Fruit fly (Drosophila melanogaster) whole organism, embryonic: ENCODE data around the gene CG31675.

Experiments used
- Blimp-1 ChIP-seq: fragments of 200-800 bp; sonication (Bioruptor generic); optimal IDR thresholded peaks from 3 replicates; lab custom pipeline; 2018; ENCODE audit warnings: missing biosample characterization, missing genetic modification characterization, mild to moderate bottlenecking, moderate library complexity, missing genetic modification reagents
- CG10321 ChIP-seq: fragments of 200-800 bp; sonication (Bioruptor generic); IDR thresholded peaks from 2 replicates; pipeline ENCODE4 v1.3.6; 2022; ENCODE audit warnings: missing biosample characterization, missing genetic modification characterization
- CG12391 ChIP-seq: fragments of 200-800 bp; sonication (Bioruptor generic); optimal IDR thresholded peaks from 3 replicates; lab custom pipeline; 2018; ENCODE audit warnings: missing biosample characterization, mild to moderate bottlenecking, missing genetic modification characterization, moderate library complexity
- CG14014 ChIP-seq: fragments of 200-800 bp; sonication (Bioruptor generic); IDR thresholded peaks from 2 replicates; pipeline ENCODE4 v1.3.6; 2022; ENCODE audit warnings: missing biosample characterization, missing genetic modification characterization
- CG1602 ChIP-seq: fragments of 200-800 bp; sonication (Bioruptor generic); optimal IDR thresholded peaks from 3 replicates; lab custom pipeline; 2016; ENCODE audit warnings: missing biosample characterization, missing genetic modification characterization
- CG17829 ChIP-seq: fragments of 200-800 bp; optimal IDR thresholded peaks from 2 replicates; lab custom pipeline; 2019; ENCODE audit warnings: missing biosample characterization, mild to moderate bottlenecking, missing genetic modification characterization, moderate library complexity
- CG31441 ChIP-seq: fragments of 200-800 bp; sonication (Bioruptor generic); IDR thresholded peaks from 2 replicates; pipeline ENCODE4 v1.3.6; 2022; ENCODE audit warnings: missing biosample characterization, missing genetic modification characterization
- CG7745 ChIP-seq: fragments of 200-800 bp; sonication (Bioruptor generic); optimal IDR thresholded peaks from 2 replicates; lab custom pipeline; 2018; ENCODE audit warnings: missing biosample characterization, mild to moderate bottlenecking, missing genetic modification characterization, moderate library complexity
- CrebB ChIP-seq: fragments of 200-800 bp; sonication (Bioruptor generic); optimal IDR thresholded peaks from 3 replicates; lab custom pipeline; 2018; ENCODE audit warnings: missing biosample characterization, mild to moderate bottlenecking, missing genetic modification characterization
- Dbx ChIP-seq: fragments of 200-800 bp; sonication (Bioruptor generic); IDR thresholded peaks from 3 replicates; pipeline ENCODE4 v1.3.6; 2022; ENCODE audit warnings: missing biosample characterization, missing genetic modification characterization
- Fer1 ChIP-seq: fragments of 200-800 bp; sonication (Bioruptor generic); optimal IDR thresholded peaks from 2 replicates; lab custom pipeline; 2017; ENCODE audit warnings: missing biosample characterization, mild to moderate bottlenecking, missing genetic modification characterization
- emc ChIP-seq: fragments of 200-800 bp; sonication (Bioruptor generic); optimal IDR thresholded peaks from 2 replicates; lab custom pipeline; 2016; ENCODE audit warnings: missing biosample characterization, missing genetic modification characterization
- fu2 ChIP-seq: fragments of 200-800 bp; sonication (Bioruptor generic); optimal IDR thresholded peaks from 2 replicates; lab custom pipeline; 2016; ENCODE audit warnings: missing biosample characterization, missing genetic modification characterization
- gce ChIP-seq: fragments of 200-800 bp; sonication (Bioruptor generic); IDR thresholded peaks from 3 replicates; pipeline ENCODE4 v1.3.6; 2022; ENCODE audit warnings: missing biosample characterization, missing genetic modification characterization

DNA sequence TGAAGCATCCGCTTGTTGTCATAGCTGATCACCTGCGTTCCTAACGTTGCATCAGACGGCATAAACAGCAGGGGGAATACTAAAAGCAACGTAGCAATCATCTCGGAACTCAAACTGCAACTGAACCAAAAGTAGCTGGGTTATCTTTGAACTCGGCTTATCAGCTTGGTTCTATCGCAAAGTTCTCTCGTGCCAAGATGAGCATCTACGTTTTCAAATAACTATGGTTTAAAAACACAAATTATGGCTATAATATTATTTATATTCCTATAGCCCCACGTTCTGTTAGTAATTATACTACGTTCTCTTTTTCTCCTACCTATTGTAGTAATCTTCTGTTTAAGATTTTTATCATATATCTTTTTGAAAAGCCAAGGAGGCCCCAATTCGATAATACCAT, 9.8 kb upstream of the CG31675 start, which contains the start of gene CG14400:
- TF ChIP-seq CrebB (tag; lab: Kevin White, UChicago): no peak
- no peak for TF ChIP-seq CG31441 (GFP tag; lab: Robert Waterston, UW)
- no peak for TF ChIP-seq CG12391 (tag; lab: Kevin White, UChicago)
- no peak for TF ChIP-seq fu2 (GFP tag; lab: Kevin White, UChicago)
- no peak for TF ChIP-seq CG1602 (GFP tag; lab: Kevin White, UChicago)
- TF ChIP-seq gce (GFP tag; lab: Robert Waterston, UW): no peak
- no peak for TF ChIP-seq CG7745 (tag; lab: Kevin White, UChicago)
- TF ChIP-seq emc: no peak
- no peak for TF ChIP-seq Fer1 (GFP tag; lab: Kevin White, UChicago)
- no peak for TF ChIP-seq CG14014
- no peak for TF ChIP-seq CG10321 (GFP tag; lab: Robert Waterston, UW)
- TF ChIP-seq CG17829: no peak
- no peak for TF ChIP-seq Blimp-1
- no peak for TF ChIP-seq Dbx (GFP tag; lab: Robert Waterston, UW)
